Worm (Caenorhabditis elegans): ENCODE data around the gene idh-1.

idh-1 gene

ce11 chrIV:9444417-9445026 lies 3.6 kb upstream of the idh-1 start (continued):
- TF ChIP-seq ama-1 (optimal IDR thresholded peaks at IDR 0.05): peak; percentile 98
- TF ChIP-seq ama-1 (GFP tag; optimal IDR thresholded peaks at IDR 0.05): no peak
- TF ChIP-seq ZK185.1 (tag; optimal IDR thresholded peaks at IDR 0.05; ENCODE audit: poor library complexity, severe bottlenecking): peak; percentile 81
- peak; percentile 76 for TF ChIP-seq lir-1 (GFP tag; conservative IDR thresholded peaks at IDR 0.05)
- TF ChIP-seq hlh-12 (tag; optimal IDR thresholded peaks at IDR 0.05): no peak
- TF ChIP-seq let-607 (tag; optimal IDR thresholded peaks at IDR 0.05): peak in 1 of 2 experiments; percentile 66
- TF ChIP-seq ztf-3 (GFP tag; optimal IDR thresholded peaks at IDR 0.05): peak; percentile 80
- TF ChIP-seq hmg-1.2 (GFP tag; IDR thresholded peaks at IDR 0.05): peak; percentile 92
- TF ChIP-seq rec-8 (tag; optimal IDR thresholded peaks at IDR 0.05): no peak
- no peak for TF ChIP-seq hlh-26 (GFP tag; conservative IDR thresholded peaks at IDR 0.05)
- TF ChIP-seq atf-7 (tag; optimal IDR thresholded peaks at IDR 0.05): peak; percentile 86
- TF ChIP-seq zfh-2 (GFP tag; conservative IDR thresholded peaks at IDR 0.05): no peak
- TF ChIP-seq lsl-1 (GFP tag; optimal IDR thresholded peaks at IDR 0.05): peak; percentile 74
- TF ChIP-seq ztf-25 (GFP tag; IDR thresholded peaks at IDR 0.05): 0 out of 2 replicates have a peak, but pooled peaks have one; percentile 10
- peak; percentile 83 for TF ChIP-seq lin-54 (GFP tag; optimal IDR thresholded peaks at IDR 0.05)
- TF ChIP-seq C06A6.2 (GFP tag; conservative IDR thresholded peaks at IDR 0.05): peak; percentile 60; the same call in 1 of the 2 replicates
- TF ChIP-seq madf-6 (GFP tag; IDR thresholded peaks at IDR 0.05): peak; percentile 79
- TF ChIP-seq nhr-27 (tag; optimal IDR thresholded peaks at IDR 0.05): no peak
- peak; percentile 78 for TF ChIP-seq egrh-3 (GFP tag; IDR thresholded peaks at IDR 0.05)
- peak; percentile 74; the same call in 1 of the 2 replicates for TF ChIP-seq Y53F4B.3 (GFP tag; IDR thresholded peaks at IDR 0.05)
- TF ChIP-seq nhr-179 (tag; optimal IDR thresholded peaks at IDR 0.05): no peak
- TF ChIP-seq athp-1 (tag; optimal IDR thresholded peaks at IDR 0.05): peak; percentile 45
- peak; percentile 79 for TF ChIP-seq Y53G8AR.9 (GFP tag; conservative IDR thresholded peaks at IDR 0.05)
- TF ChIP-seq repo-1 (tag; optimal IDR thresholded peaks at IDR 0.05): peak; percentile 88
- TF ChIP-seq zim-3 (tag; optimal IDR thresholded peaks at IDR 0.05): no peak
- peak; percentile 61 for TF ChIP-seq somi-1 (GFP tag; optimal IDR thresholded peaks at IDR 0.05)
- TF ChIP-seq ceh-91 (GFP tag; IDR thresholded peaks at IDR 0.05): peak; percentile 53
- 0 out of 2 replicates have a peak, but pooled peaks have one; percentile 14 for TF ChIP-seq ceh-58 (GFP tag; IDR thresholded peaks at IDR 0.05)
- peak; percentile 85 for TF ChIP-seq nhr-80 (tag; optimal IDR thresholded peaks at IDR 0.05)
- peak; percentile 78 for TF ChIP-seq mel-28 (tag; optimal IDR thresholded peaks at IDR 0.05; ENCODE audit: borderline replicate concordance)
- no peak for TF ChIP-seq F10E7.11 (tag; optimal IDR thresholded peaks at IDR 0.05)
- TF ChIP-seq ceh-27 (GFP tag; optimal IDR thresholded peaks at IDR 0.05): peak; percentile 94
- no peak for TF ChIP-seq tbx-9 (tag; optimal IDR thresholded peaks at IDR 0.05; ENCODE audit: borderline replicate concordance)
- peak; percentile 62 for TF ChIP-seq chd-7 (tag; optimal IDR thresholded peaks at IDR 0.05)
- peak; percentile 84 for TF ChIP-seq ceh-100 (GFP tag; IDR thresholded peaks at IDR 0.05)
- TF ChIP-seq hmg-20 (GFP tag; IDR thresholded peaks at IDR 0.05): peak; percentile 74
- TF ChIP-seq rcor-1 (GFP tag; IDR thresholded peaks at IDR 0.05): peak; percentile 85
- TF ChIP-seq attf-6 (GFP tag; IDR thresholded peaks at IDR 0.05): peak; percentile 91
- TF ChIP-seq lin-40 (tag; optimal IDR thresholded peaks at IDR 0.05): peak; percentile 93
- peak; percentile 77; the same call in 1 of the 2 replicates for TF ChIP-seq Y67H2A.10 (GFP tag; conservative IDR thresholded peaks at IDR 0.05)
- peak; percentile 75; the same call in 1 of the 2 replicates for TF ChIP-seq Y95B8A.8 (GFP tag; IDR thresholded peaks at IDR 0.05)
- peak; percentile 81 for TF ChIP-seq him-1 (tag; optimal IDR thresholded peaks at IDR 0.05)
- peak; percentile 91 for TF ChIP-seq snpc-1.3 (tag; optimal IDR thresholded peaks at IDR 0.05; ENCODE audit: insufficient read depth)
- TF ChIP-seq F49E8.2 (tag; optimal IDR thresholded peaks at IDR 0.05; ENCODE audit: insufficient read depth): peak; percentile 90
- no peak for TF ChIP-seq sdz-38 (tag; optimal IDR thresholded peaks at IDR 0.05)

Measured in whole organism, young adult.